Fruit fly (Drosophila melanogaster): Measurements from ENCODE around the gene CG33285.

CG33285 gene

dm6 chr3L:21052191-21052951, 36.4 kb downstream of the CG33285 start (continued):
- TF ChIP-seq zfh2 (GFP tag; optimal IDR thresholded peaks at IDR 0.05), result no peak
- TF ChIP-seq sna (GFP tag; IDR thresholded peaks at IDR 0.05; ENCODE audit: partially characterized antibody), result no peak
- no peak for TF ChIP-seq CG1233 (GFP tag; optimal IDR thresholded peaks at IDR 0.05)
- TF ChIP-seq HLH54F (GFP tag; optimal IDR thresholded peaks at IDR 0.05), result no peak
- no peak for TF ChIP-seq D (optimal IDR thresholded peaks at IDR 0.05)
- TF ChIP-seq D (GFP tag; optimal IDR thresholded peaks at IDR 0.05), result no peak
- TF ChIP-seq chn (GFP tag; optimal IDR thresholded peaks at IDR 0.05), result no peak
- TF ChIP-seq kni (GFP tag; optimal IDR thresholded peaks at IDR 0.05), result no peak
- TF ChIP-seq Side (GFP tag; optimal IDR thresholded peaks at IDR 0.05), result no peak
- TF ChIP-seq CG6683 (GFP tag; optimal IDR thresholded peaks at IDR 0.05), result no peak
- peak; percentile 19 for TF ChIP-seq gem (tag; optimal IDR thresholded peaks at IDR 0.05)
- TF ChIP-seq CG32767 (GFP tag; IDR thresholded peaks at IDR 0.05), result no peak
- no peak for TF ChIP-seq CG8281 (tag; optimal IDR thresholded peaks at IDR 0.05)
- no peak for TF ChIP-seq gfzf (GFP tag; optimal IDR thresholded peaks at IDR 0.05)
- TF ChIP-seq CG17328 (GFP tag; IDR thresholded peaks at IDR 0.05), result no peak
- TF ChIP-seq CG34224 (GFP tag; IDR thresholded peaks at IDR 0.05; ENCODE audit: partially characterized antibody), result no peak
- TF ChIP-seq chinmo (GFP tag; IDR thresholded peaks at IDR 0.05; ENCODE audit: partially characterized antibody), result peak; percentile 69; the same call in 1 of the 4 replicates
- TF ChIP-seq CG8944 (GFP tag; optimal IDR thresholded peaks at IDR 0.05), result no peak

dm6 chr3L:21050068-21050736, 38.6 kb downstream of the CG33285 start:
- peak in 1 of 2 experiments; percentile 44 for TF ChIP-seq Pdp1 (GFP tag; optimal IDR thresholded peaks at IDR 0.05)
- peak; percentile 1 for TF ChIP-seq D19A (tag; optimal IDR thresholded peaks at IDR 0.05)
- TF ChIP-seq lilli (GFP tag; optimal IDR thresholded peaks at IDR 0.05), result no peak
- peak; percentile 16 for TF ChIP-seq HHEX (GFP tag; optimal IDR thresholded peaks at IDR 0.05)
- TF ChIP-seq CG8290 (GFP tag; optimal IDR thresholded peaks at IDR 0.05), result no peak
- TF ChIP-seq CG8290 (tag; optimal IDR thresholded peaks at IDR 0.05), result peak in 1 of 2 experiments; percentile 4
- no peak for TF ChIP-seq CG6765 (GFP tag; optimal IDR thresholded peaks at IDR 0.05)
- TF ChIP-seq CG34376 (GFP tag; optimal IDR thresholded peaks at IDR 0.05), result peak; percentile 33
- TF ChIP-seq ato (GFP tag; IDR thresholded peaks at IDR 0.05; ENCODE audit: partially characterized antibody), result no peak
- TF ChIP-seq gem (tag; optimal IDR thresholded peaks at IDR 0.05), result peak; percentile 1
- TF ChIP-seq sens (GFP tag), result peak; percentile 64
- TF ChIP-seq jumu (GFP tag; optimal IDR thresholded peaks at IDR 0.05), result no peak
- TF ChIP-seq hkb (optimal IDR thresholded peaks at IDR 0.05), result no peak
- peak; percentile 19; the same call in 1 of the 2 replicates for TF ChIP-seq hkb (GFP tag; IDR thresholded peaks at IDR 0.05)
- peak; percentile 87 for TF ChIP-seq sd (tag; optimal IDR thresholded peaks at IDR 0.05)
- TF ChIP-seq phol (tag; optimal IDR thresholded peaks at IDR 0.05), result no peak
- TF ChIP-seq CG17385 (GFP tag; optimal IDR thresholded peaks at IDR 0.05), result peak; percentile 29
- peak; percentile 16 for TF ChIP-seq CG18619 (GFP tag; optimal IDR thresholded peaks at IDR 0.05)
- peak; percentile 63; the same call in 1 of the 2 replicates for TF ChIP-seq CG11696 (GFP tag; IDR thresholded peaks at IDR 0.05)
- peak; percentile 71 for TF ChIP-seq cwo (GFP tag; optimal IDR thresholded peaks at IDR 0.05)
- TF ChIP-seq CG3281 (GFP tag; optimal IDR thresholded peaks at IDR 0.05), result peak; percentile 28
- peak; percentile 76 for TF ChIP-seq nerfin-1 (tag; optimal IDR thresholded peaks at IDR 0.05)
- no peak for TF ChIP-seq CG11723 (GFP tag; optimal IDR thresholded peaks at IDR 0.05)
- peak; percentile 9; the same call in 1 of the 2 replicates for TF ChIP-seq CG9932 (GFP tag; IDR thresholded peaks at IDR 0.05)
- peak; percentile 14; the same call in 1 of the 2 replicates for TF ChIP-seq Awh (GFP tag; IDR thresholded peaks at IDR 0.05)
- TF ChIP-seq schlank (tag; optimal IDR thresholded peaks at IDR 0.05), result no peak
- TF ChIP-seq ci (GFP tag; IDR thresholded peaks at IDR 0.05), result peak; percentile 66; the same call in 2 of the 3 replicates
- peak; percentile 4 for TF ChIP-seq HmgZ (tag; optimal IDR thresholded peaks at IDR 0.05)
- TF ChIP-seq sug (tag; optimal IDR thresholded peaks at IDR 0.05), result peak; percentile 80
- TF ChIP-seq CG32532 (GFP tag; IDR thresholded peaks at IDR 0.05), result 0 out of 2 replicates have a peak, but pooled peaks have one; percentile 24
- TF ChIP-seq mirr (GFP tag; optimal IDR thresholded peaks at IDR 0.05), result peak; percentile 77

All from whole organism, embryonic.